Fruit fly (Drosophila melanogaster) whole organism, embryonic: ENCODE results near the gene H2.0.

Experiments used
- Aef1 ChIP-seq: fragments of 200-800 bp; sonication (Bioruptor generic); IDR thresholded peaks from 3 replicates; pipeline ENCODE4 v1.3.6; 2022; ENCODE audit warnings: missing biosample characterization, missing genetic modification characterization
- Atf-2 ChIP-seq: fragments of 200-800 bp; sonication (Bioruptor generic); optimal IDR thresholded peaks from 2 replicates; lab custom pipeline; 2016; ENCODE audit warnings: missing biosample characterization, missing genetic modification characterization
- Blimp-1 ChIP-seq: fragments of 200-800 bp; sonication (Bioruptor generic); optimal IDR thresholded peaks from 3 replicates; lab custom pipeline; 2018; ENCODE audit warnings: missing biosample characterization, missing genetic modification characterization, mild to moderate bottlenecking, moderate library complexity, missing genetic modification reagents
- Bteb2 ChIP-seq: fragments of 200-800 bp; sonication (Bioruptor generic); optimal IDR thresholded peaks from 2 replicates; lab custom pipeline; 2016; ENCODE audit warnings: missing biosample characterization, missing genetic modification characterization
- CG10366 ChIP-seq: fragments of 200-800 bp; sonication (Bioruptor generic); IDR thresholded peaks from 2 replicates; pipeline ENCODE4 v1.3.6; 2022; ENCODE audit warnings: missing biosample characterization, missing genetic modification characterization
- CG11247 ChIP-seq: fragments of 200-800 bp; sonication (Bioruptor generic); IDR thresholded peaks from 2 replicates; pipeline ENCODE4 v1.3.6; 2022; ENCODE audit warnings: missing biosample characterization, missing genetic modification characterization
- CG1233 ChIP-seq: fragments of 200-800 bp; sonication (Bioruptor generic); optimal IDR thresholded peaks from 4 replicates; lab custom pipeline; 2018; ENCODE audit warnings: missing biosample characterization, mild to moderate bottlenecking, missing genetic modification characterization
- CG12769 ChIP-seq: fragments of 200-800 bp; sonication (Bioruptor generic); optimal IDR thresholded peaks from 2 replicates; lab custom pipeline; 2019; ENCODE audit warnings: missing biosample characterization, mild to moderate bottlenecking, missing genetic modification characterization, moderate library complexity
- CG13624 ChIP-seq: fragments of 200-800 bp; sonication (Bioruptor generic); optimal IDR thresholded peaks from 2 replicates; lab custom pipeline; 2016; ENCODE audit warnings: missing biosample characterization, missing genetic modification characterization
- CG14965 ChIP-seq: fragments of 200-800 bp; sonication (Bioruptor generic); optimal IDR thresholded peaks from 2 replicates; lab custom pipeline; 2016; ENCODE audit warnings: missing biosample characterization, missing genetic modification characterization, borderline replicate concordance
- CG18764 ChIP-seq: fragments of 200-800 bp; sonication (Bioruptor generic); optimal IDR thresholded peaks from 3 replicates; lab custom pipeline; 2016; ENCODE audit warnings: missing biosample characterization, missing genetic modification characterization
- CG2120 ChIP-seq: fragments of 200-800 bp; sonication (Bioruptor generic); optimal IDR thresholded peaks from 3 replicates; lab custom pipeline; 2016; ENCODE audit warnings: missing biosample characterization, missing genetic modification characterization
- CG2712 ChIP-seq: fragments of 200-800 bp; optimal IDR thresholded peaks from 3 replicates; lab custom pipeline; 2019; ENCODE audit warnings: missing biosample characterization, mild to moderate bottlenecking, missing genetic modification characterization, moderate library complexity
- CG31441 ChIP-seq: fragments of 200-800 bp; sonication (Bioruptor generic); IDR thresholded peaks from 2 replicates; pipeline ENCODE4 v1.3.6; 2022; ENCODE audit warnings: missing biosample characterization, missing genetic modification characterization
- CG33213 ChIP-seq: fragments of 200-800 bp; sonication (Bioruptor generic); optimal IDR thresholded peaks from 3 replicates; lab custom pipeline; 2016; ENCODE audit warnings: missing biosample characterization, missing genetic modification characterization
- CG33557 ChIP-seq: fragments of 200-800 bp; sonication (Bioruptor generic); optimal IDR thresholded peaks from 2 replicates; lab custom pipeline; 2019; ENCODE audit warnings: missing biosample characterization, mild to moderate bottlenecking, missing genetic modification characterization, moderate library complexity
- CG4404 ChIP-seq: fragments of 200-800 bp; sonication (Bioruptor generic); IDR thresholded peaks from 2 replicates; pipeline ENCODE4 v1.3.6; 2022; ENCODE audit warnings: missing biosample characterization, missing genetic modification characterization
- CG4424 ChIP-seq: fragments of 200-800 bp; sonication (Bioruptor generic); optimal IDR thresholded peaks from 3 replicates; lab custom pipeline; 2016; ENCODE audit warnings: missing biosample characterization, missing genetic modification characterization
- CG5245 ChIP-seq: fragments of 200-800 bp; sonication (Bioruptor generic); optimal IDR thresholded peaks from 3 replicates; lab custom pipeline; 2016; ENCODE audit warnings: missing biosample characterization, missing genetic modification characterization
- CG6813 ChIP-seq: fragments of 200-800 bp; sonication (Bioruptor generic); optimal IDR thresholded peaks from 2 replicates; lab custom pipeline; 2017; ENCODE audit warnings: missing biosample characterization, missing genetic modification characterization, mild to moderate bottlenecking, moderate library complexity, missing genetic modification reagents
- CG7839 ChIP-seq: fragments of 200-800 bp; sonication (Bioruptor generic); optimal IDR thresholded peaks from 3 replicates; lab custom pipeline; 2018; ENCODE audit warnings: missing biosample characterization, mild to moderate bottlenecking, missing genetic modification characterization, moderate library complexity
- CG8944 ChIP-seq: fragments of 200-800 bp; sonication (Bioruptor generic); optimal IDR thresholded peaks from 3 replicates; lab custom pipeline; 2016; ENCODE audit warnings: missing biosample characterization, missing genetic modification characterization
- Chrac-16 ChIP-seq: fragments of 200-800 bp; sonication (Bioruptor generic); optimal IDR thresholded peaks from 3 replicates; lab custom pipeline; 2016; ENCODE audit warnings: missing biosample characterization, missing genetic modification characterization
- E2f1 ChIP-seq: fragments of 200-800 bp; sonication (Bioruptor generic); IDR thresholded peaks from 2 replicates; pipeline ENCODE4 v1.3.6; 2022; ENCODE audit warnings: missing biosample characterization, missing genetic modification characterization
- Gug ChIP-seq: fragments of 200-800 bp; sonication (Bioruptor generic); IDR thresholded peaks from 4 replicates; pipeline ENCODE4 v1.3.6; 2022; ENCODE audit warnings: missing biosample characterization, missing genetic modification characterization
- Mad ChIP-seq: fragments of 200-800 bp; sonication (Bioruptor generic); optimal IDR thresholded peaks from 2 replicates; lab custom pipeline; 2016; ENCODE audit warnings: missing biosample characterization, missing genetic modification characterization
- Med ChIP-seq: fragments of 200-800 bp; sonication (Bioruptor generic); peaks from one replicate; lab custom pipeline; 2016; ENCODE audit warnings: missing biosample characterization, missing genetic modification characterization, mild to moderate bottlenecking, inconsistent platforms, moderate library complexity
- Nf-YC ChIP-seq: fragments of 200-800 bp; optimal IDR thresholded peaks from 3 replicates; lab custom pipeline; 2019; ENCODE audit warnings: missing biosample characterization, mild to moderate bottlenecking, missing genetic modification characterization, moderate library complexity
- Opbp ChIP-seq: fragments of 200-800 bp; sonication (Bioruptor generic); IDR thresholded peaks from 3 replicates; pipeline ENCODE4 v1.3.6; 2022; ENCODE audit warnings: missing biosample characterization, missing genetic modification characterization; ENCODE audit not compliant: partially characterized antibody
- Optix ChIP-seq: fragments of 200-800 bp; sonication (Bioruptor generic); IDR thresholded peaks from 3 replicates; pipeline ENCODE4 v1.3.6; 2022; ENCODE audit warnings: missing biosample characterization, missing genetic modification characterization
- PHDP ChIP-seq: fragments of 200-800 bp; sonication (Bioruptor generic); optimal IDR thresholded peaks from 3 replicates; lab custom pipeline; 2018; ENCODE audit warnings: missing biosample characterization, mild to moderate bottlenecking, missing genetic modification characterization, moderate library complexity
- Spps ChIP-seq: fragments of 200-800 bp; sonication (Bioruptor generic); optimal IDR thresholded peaks from 2 replicates; lab custom pipeline; 2018; ENCODE audit warnings: missing biosample characterization, mild to moderate bottlenecking, missing genetic modification characterization
- Ssrp ChIP-seq: fragments of 200-800 bp; sonication (Bioruptor generic); optimal IDR thresholded peaks from 2 replicates; lab custom pipeline; 2018; ENCODE audit warnings: missing biosample characterization, mild to moderate bottlenecking, missing genetic modification characterization, moderate library complexity
- Xrp1 ChIP-seq: fragments of 200-800 bp; sonication (Bioruptor generic); IDR thresholded peaks from 2 replicates; pipeline ENCODE4 v1.3.6; 2022; ENCODE audit warnings: missing biosample characterization, missing genetic modification characterization
- ac ChIP-seq: fragments of 200-800 bp; sonication (Bioruptor generic); optimal IDR thresholded peaks from 3 replicates; lab custom pipeline; 2017; ENCODE audit warnings: missing biosample characterization, mild to moderate bottlenecking, missing genetic modification characterization
- ap ChIP-seq: fragments of 200-800 bp; sonication (Bioruptor generic); IDR thresholded peaks from 2 replicates; pipeline ENCODE4 v1.3.6; 2022; ENCODE audit warnings: missing biosample characterization, missing genetic modification characterization
- ase ChIP-seq: fragments of 200-800 bp; sonication (Bioruptor generic); IDR thresholded peaks from 3 replicates; pipeline ENCODE4 v1.3.6; 2022; ENCODE audit warnings: missing biosample characterization, missing genetic modification characterization
- bigmax ChIP-seq: fragments of 200-800 bp; sonication (Bioruptor generic); optimal IDR thresholded peaks from 2 replicates; lab custom pipeline; 2018; ENCODE audit warnings: missing biosample characterization, mild to moderate bottlenecking, missing genetic modification characterization
- br ChIP-seq: fragments of >200 bp; optimal IDR thresholded peaks from 2 replicates; lab custom pipeline; 2017
- dysf ChIP-seq: fragments of 200-800 bp; sonication (Bioruptor generic); IDR thresholded peaks from 3 replicates; pipeline ENCODE4 v1.3.6; 2022; ENCODE audit warnings: missing biosample characterization, missing genetic modification characterization
- gcm2 ChIP-seq: fragments of 200-800 bp; sonication (Bioruptor generic); optimal IDR thresholded peaks from 2 replicates; lab custom pipeline; 2016; ENCODE audit warnings: missing biosample characterization, missing genetic modification characterization
- gro ChIP-seq: fragments of 200-800 bp; sonication (Bioruptor generic); optimal IDR thresholded peaks from 2 replicates; lab custom pipeline; 2016; ENCODE audit warnings: missing biosample characterization, missing genetic modification characterization
- kay ChIP-seq: fragments of 200-800 bp; sonication (Bioruptor generic); optimal IDR thresholded peaks from 2 replicates; lab custom pipeline; 2016; ENCODE audit warnings: missing biosample characterization, missing genetic modification characterization
- lov ChIP-seq, 2 experiments: fragments of 200-800 bp in 1 of 2; fragments of >200 bp in 1 of 2; sonication (Bioruptor generic) in 1 of 2; IDR thresholded peaks in 1 of 2; optimal IDR thresholded peaks in 1 of 2; 2 replicates in 1 of 2; 3 replicates in 1 of 2; pipeline versions ENCODE4 v1.3.6 to Lab custom; 2017 to 2022; ENCODE audit warnings: missing biosample characterization in 1 of 2, missing genetic modification characterization in 1 of 2
- psq ChIP-seq: fragments of 200-800 bp; sonication (Bioruptor generic); optimal IDR thresholded peaks from 2 replicates; lab custom pipeline; 2017; ENCODE audit warnings: missing biosample characterization, missing genetic modification characterization
- salm ChIP-seq: fragments of 200-800 bp; sonication (Bioruptor generic); optimal IDR thresholded peaks from 2 replicates; lab custom pipeline; 2018; ENCODE audit warnings: missing biosample characterization, mild to moderate bottlenecking, missing genetic modification characterization
- scrt ChIP-seq: fragments of 200-800 bp; sonication (Bioruptor generic); optimal IDR thresholded peaks from 2 replicates; lab custom pipeline; 2018; ENCODE audit warnings: missing biosample characterization, mild to moderate bottlenecking, missing genetic modification characterization, moderate library complexity
- slp2 ChIP-seq: fragments of 200-800 bp; sonication (Bioruptor generic); optimal IDR thresholded peaks from 2 replicates; lab custom pipeline; 2016; ENCODE audit warnings: missing biosample characterization, missing genetic modification characterization
- tx ChIP-seq: fragments of 200-800 bp; sonication (Bioruptor generic); optimal IDR thresholded peaks from 2 replicates; lab custom pipeline; 2016; ENCODE audit warnings: missing biosample characterization, missing genetic modification characterization
- unpg ChIP-seq: fragments of 200-800 bp; sonication (Bioruptor generic); optimal IDR thresholded peaks from 3 replicates; lab custom pipeline; 2018; ENCODE audit warnings: missing biosample characterization, mild to moderate bottlenecking, missing genetic modification characterization, moderate library complexity
- yki ChIP-seq: fragments of >200 bp; optimal IDR thresholded peaks from 3 replicates; lab custom pipeline; 2018
- zen ChIP-seq: fragments of 200-800 bp; sonication (Bioruptor generic); optimal IDR thresholded peaks from 3 replicates; lab custom pipeline; 2018; ENCODE audit warnings: missing biosample characterization, mild to moderate bottlenecking, missing genetic modification characterization, moderate library complexity

Gene H2.0

DNA sequence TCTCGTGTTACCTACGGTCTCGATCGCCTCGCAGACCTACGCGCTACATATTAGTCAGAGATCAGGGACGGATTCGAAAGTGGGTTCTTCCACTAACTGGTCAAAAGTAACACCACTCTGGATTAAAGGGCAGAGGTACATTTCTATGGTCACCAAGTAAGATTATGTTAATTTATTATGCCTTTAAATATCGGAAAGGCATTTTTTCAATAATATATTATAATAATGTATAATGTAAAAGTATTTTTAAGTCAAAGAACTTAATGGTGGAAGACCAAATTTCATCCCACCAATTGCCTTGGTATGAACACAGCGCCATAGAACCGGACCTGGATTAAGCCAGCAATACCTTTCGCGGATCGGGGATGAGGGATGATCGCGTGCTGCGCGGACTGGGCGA lies 3.6 kb upstream of the H2.0 start (continued):
- TF ChIP-seq CG33213 (no peak), CG33557 (no peak), ac (GFP tag; lab: Kevin White, UChicago) (no peak), Med (GFP tag; lab: Kevin White, UChicago) (no peak), Xrp1 (GFP tag; lab: Robert Waterston, UW) (peak; percentile 62), CG31441 (peak; percentile 47; the same call in 1 of the 2 replicates), Gug (GFP tag; lab: Robert Waterston, UW) (0 out of 4 replicates have a peak, but pooled peaks have one; percentile 36), Mad (GFP tag; lab: Kevin White, UChicago) (no peak), gro (GFP tag; lab: Kevin White, UChicago) (no peak), Bteb2 (GFP tag; lab: Kevin White, UChicago) (no peak), dysf (GFP tag; lab: Robert Waterston, UW) (0 out of 3 replicates have a peak, but pooled peaks have one; percentile 9), Atf-2 (GFP tag; lab: Kevin White, UChicago) (no peak), kay (GFP tag; lab: Kevin White, UChicago) (no peak), E2f1 (no peak), Optix (no peak), CG13624 (GFP tag; lab: Kevin White, UChicago) (no peak), bigmax (GFP tag; lab: Kevin White, UChicago) (no peak), CG4404 (GFP tag; lab: Robert Waterston, UW) (peak; percentile 68), Blimp-1 (GFP tag; lab: Kevin White, UChicago) (peak; percentile 25), gcm2 (GFP tag; lab: Kevin White, UChicago) (no peak), CG11247 (no peak), ap (no peak), unpg (GFP tag; lab: Kevin White, UChicago) (no peak), Aef1 (no peak), ase (GFP tag; lab: Robert Waterston, UW) (no peak), zen (tag; lab: Kevin White, UChicago) (peak; percentile 16), CG12769 (no peak), CG7839 (tag; lab: Kevin White, UChicago) (peak; percentile 42), slp2 (GFP tag; lab: Kevin White, UChicago) (no peak), salm (tag; lab: Kevin White, UChicago) (no peak), CG4424 (GFP tag; lab: Kevin White, UChicago) (peak; percentile 13), CG5245 (GFP tag; lab: Kevin White, UChicago) (no peak), yki (no peak), scrt (no peak), Ssrp (tag; lab: Kevin White, UChicago) (peak; percentile 44), CG18764 (GFP tag; lab: Kevin White, UChicago) (no peak), PHDP (tag; lab: Kevin White, UChicago) (no peak), CG14965 (GFP tag; lab: Kevin White, UChicago) (no peak), CG8944 (GFP tag; lab: Kevin White, UChicago) (no peak), CG2120 (GFP tag; lab: Kevin White, UChicago) (no peak), CG10366 (GFP tag; lab: Robert Waterston, UW) (no peak), CG1233 (GFP tag; lab: Kevin White, UChicago) (no peak), br (lab: Kevin White, UChicago) (no peak), CG2712 (tag; lab: Kevin White, UChicago) (peak; percentile 70), psq (no peak), lov (optimal IDR thresholded peaks at IDR 0.05; lab: Kevin White, UChicago) (no peak), lov (GFP tag; IDR thresholded peaks at IDR 0.05; lab: Robert Waterston, UW) (no peak), Nf-YC (tag; lab: Kevin White, UChicago) (no peak), Chrac-16 (no peak), Opbp (no peak), CG6813 (GFP tag; lab: Kevin White, UChicago) (no peak), Spps (tag; lab: Kevin White, UChicago) (no peak), tx (GFP tag; lab: Kevin White, UChicago) (no peak)
